Worm (Caenorhabditis elegans) whole organism, late embryonic: ENCODE results near the gene glna-2.

Experiments
- F13H6.1 ChIP-seq: sonication (generic microtip); optimal IDR thresholded peaks from 2 replicates; lab custom pipeline; 2016; ENCODE audit warnings: missing genetic modification characterization, missing compliant biosample characterization
- K02D7.2 ChIP-seq: sonication (generic microtip); optimal IDR thresholded peaks from 2 replicates; lab custom pipeline; 2017; ENCODE audit warnings: mild to moderate bottlenecking, missing genetic modification characterization, missing compliant biosample characterization
- T23F11.4 ChIP-seq: fragments of 200-800 bp; sonication (Bioruptor generic); optimal IDR thresholded peaks from 2 replicates; lab custom pipeline; 2018; ENCODE audit warnings: mild to moderate bottlenecking, missing genetic modification characterization, missing compliant biosample characterization
- ama-1 ChIP-seq: fragments of 150-350 bp; optimal IDR thresholded peaks from 2 replicates; lab custom pipeline; 2014
- ceh-14 ChIP-seq: sonication (generic microtip); optimal IDR thresholded peaks from 2 replicates; lab custom pipeline; 2016; ENCODE audit warnings: missing genotype, missing genetic modification characterization, missing compliant biosample characterization
- ceh-30 ChIP-seq: fragments of 150-350 bp; optimal IDR thresholded peaks from 2 replicates; lab custom pipeline; 2014; ENCODE audit warnings: missing biosample characterization, missing genetic modification characterization
- hlh-15 ChIP-seq: sonication (generic microtip); optimal IDR thresholded peaks from 2 replicates; lab custom pipeline; 2016; ENCODE audit warnings: missing genetic modification characterization, missing compliant biosample characterization
- nfya-1 ChIP-seq: sonication (generic microtip); optimal IDR thresholded peaks from 2 replicates; lab custom pipeline; 2017; ENCODE audit warnings: missing genetic modification characterization, mild to moderate bottlenecking, missing compliant biosample characterization, antibody characterized with exemption, moderate library complexity
- npax-4 ChIP-seq: sonication (generic microtip); optimal IDR thresholded peaks from 2 replicates; lab custom pipeline; 2016; ENCODE audit warnings: missing genetic modification characterization, missing compliant biosample characterization
- pqm-1 ChIP-seq: sonication (generic microtip); optimal IDR thresholded peaks from 2 replicates; lab custom pipeline; 2016; ENCODE audit warnings: missing genetic modification characterization, missing compliant biosample characterization
- sox-4 ChIP-seq: sonication (generic microtip); optimal IDR thresholded peaks from 2 replicates; lab custom pipeline; 2017; ENCODE audit warnings: mild to moderate bottlenecking, missing genetic modification characterization, inconsistent platforms, missing compliant biosample characterization
- unc-55 ChIP-seq: sonication (generic microtip); optimal IDR thresholded peaks from 2 replicates; lab custom pipeline; 2017; ENCODE audit warnings: missing biosample characterization, missing genetic modification reagents, missing genetic modification characterization

DNA sequence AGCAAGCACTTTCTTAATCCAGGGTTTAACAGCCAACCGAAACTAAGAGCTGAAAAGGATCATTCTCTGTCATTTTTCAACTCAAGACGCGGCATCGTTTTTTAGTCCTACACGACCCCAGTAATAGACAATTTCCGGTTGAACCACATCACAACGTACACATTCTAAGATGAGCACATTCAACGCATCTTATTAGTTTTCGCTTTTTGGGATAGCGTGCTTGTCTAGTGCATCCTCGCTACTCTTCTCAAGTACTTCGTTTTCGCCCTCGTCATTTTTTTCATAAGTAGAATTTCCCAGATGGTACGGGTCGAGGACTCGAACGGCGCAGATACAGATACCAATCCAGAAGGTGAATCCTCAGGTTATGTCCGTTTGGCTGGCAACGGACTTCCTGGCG, 33.9 kb downstream of the glna-2 start, which contains the start of gene T05H10.1:
- TF ChIP-seq unc-55 (GFP tag; lab: Kevin White, UChicago), result no peak
- no peak for TF ChIP-seq pqm-1 (tag; lab: Kevin White, UChicago)
- no peak for TF ChIP-seq F13H6.1 (tag; lab: Kevin White, UChicago)
- no peak for TF ChIP-seq npax-4
- TF ChIP-seq ceh-30, result no peak
- TF ChIP-seq ceh-14 (tag; lab: Kevin White, UChicago), result no peak
- TF ChIP-seq nfya-1 (tag; lab: Kevin White, UChicago), result no peak
- no peak for TF ChIP-seq sox-4 (tag; lab: Kevin White, UChicago)
- no peak for TF ChIP-seq ama-1
- TF ChIP-seq hlh-15, result no peak
- TF ChIP-seq T23F11.4 (GFP tag; lab: Kevin White, UChicago), result no peak
- no peak for TF ChIP-seq K02D7.2 (tag; lab: Kevin White, UChicago)
